Fruit fly (Drosophila melanogaster) whole organism, embryonic: ENCODE measurements around the gene MED14.
A peak's percentile ranks its signal among the peaks of the same experiment; 100 is the strongest.

ENCODE experiments used
- Atf-2 ChIP-seq: fragments of 200-800 bp; sonication (Bioruptor generic); optimal IDR thresholded peaks from 2 replicates; lab custom pipeline; 2016; ENCODE audit warnings: missing biosample characterization, missing genetic modification characterization
- Bgb ChIP-seq: fragments of 200-800 bp; sonication (Bioruptor generic); IDR thresholded peaks from 2 replicates; pipeline ENCODE4 v1.3.6; 2022; ENCODE audit warnings: missing biosample characterization, missing genetic modification characterization; ENCODE audit not compliant: partially characterized antibody
- CG10366 ChIP-seq: fragments of 200-800 bp; sonication (Bioruptor generic); IDR thresholded peaks from 2 replicates; pipeline ENCODE4 v1.3.6; 2022; ENCODE audit warnings: missing biosample characterization, missing genetic modification characterization
- CG11696 ChIP-seq: fragments of 200-800 bp; sonication (Bioruptor generic); IDR thresholded peaks from 2 replicates; pipeline ENCODE4 v1.3.6; 2022; ENCODE audit warnings: missing biosample characterization, missing genetic modification characterization
- CG12071 ChIP-seq: fragments of 200-800 bp; sonication (Bioruptor generic); optimal IDR thresholded peaks from 3 replicates; lab custom pipeline; 2018; ENCODE audit warnings: missing biosample characterization, mild to moderate bottlenecking, missing genetic modification characterization
- CG12299 ChIP-seq: fragments of 200-800 bp; sonication (Bioruptor generic); optimal IDR thresholded peaks from 2 replicates; lab custom pipeline; 2018; ENCODE audit warnings: missing biosample characterization, mild to moderate bottlenecking, missing genetic modification characterization
- CG12942 ChIP-seq: fragments of 200-800 bp; sonication (Bioruptor generic); optimal IDR thresholded peaks from 3 replicates; lab custom pipeline; 2016; ENCODE audit warnings: missing biosample characterization, missing genetic modification characterization
- CG18011 ChIP-seq: fragments of 200-800 bp; sonication (Bioruptor generic); optimal IDR thresholded peaks from 2 replicates; lab custom pipeline; 2017; ENCODE audit warnings: missing biosample characterization, missing genetic modification characterization, mild to moderate bottlenecking, moderate library complexity, missing genotype
- CG18476 ChIP-seq: fragments of 200-800 bp; sonication (Bioruptor generic); optimal IDR thresholded peaks from 2 replicates; lab custom pipeline; 2016; ENCODE audit warnings: missing biosample characterization, mild to moderate bottlenecking, missing genetic modification characterization
- CG2712 ChIP-seq: fragments of 200-800 bp; optimal IDR thresholded peaks from 3 replicates; lab custom pipeline; 2019; ENCODE audit warnings: missing biosample characterization, mild to moderate bottlenecking, missing genetic modification characterization, moderate library complexity
- CG30020 ChIP-seq: fragments of 200-800 bp; optimal IDR thresholded peaks from 2 replicates; lab custom pipeline; 2019; ENCODE audit warnings: missing biosample characterization, mild to moderate bottlenecking, missing genetic modification characterization, moderate library complexity
- CG31224 ChIP-seq: fragments of 200-800 bp; sonication (Bioruptor generic); IDR thresholded peaks from 2 replicates; pipeline ENCODE4 v1.3.6; 2022; ENCODE audit warnings: missing biosample characterization, missing genetic modification characterization
- CG3281 ChIP-seq: fragments of 200-800 bp; sonication (Bioruptor generic); optimal IDR thresholded peaks from 3 replicates; lab custom pipeline; 2017; ENCODE audit warnings: missing biosample characterization, mild to moderate bottlenecking, missing genetic modification characterization
- CG3726 ChIP-seq: fragments of 200-800 bp; sonication (Bioruptor generic); IDR thresholded peaks from 3 replicates; pipeline ENCODE4, ENCODE4 v1.3.6; 2022; ENCODE audit warnings: missing biosample characterization, missing genetic modification characterization
- CG3995 ChIP-seq: fragments of 200-800 bp; sonication (Bioruptor generic); optimal IDR thresholded peaks from 3 replicates; lab custom pipeline; 2016; ENCODE audit warnings: missing biosample characterization, missing genetic modification characterization
- CG5245 ChIP-seq: fragments of 200-800 bp; sonication (Bioruptor generic); optimal IDR thresholded peaks from 3 replicates; lab custom pipeline; 2016; ENCODE audit warnings: missing biosample characterization, missing genetic modification characterization
- CG6689 ChIP-seq: fragments of 200-800 bp; sonication (Bioruptor generic); IDR thresholded peaks from 2 replicates; pipeline ENCODE4 v1.3.6; 2022; ENCODE audit warnings: missing biosample characterization, missing genetic modification characterization
- CG6791 ChIP-seq: fragments of 200-800 bp; sonication (Bioruptor generic); IDR thresholded peaks from 3 replicates; pipeline ENCODE4 v1.3.6; 2022; ENCODE audit warnings: missing biosample characterization, missing genetic modification characterization; ENCODE audit not compliant: partially characterized antibody
- CG7963 ChIP-seq: fragments of 200-800 bp; sonication (Bioruptor generic); IDR thresholded peaks from 3 replicates; pipeline ENCODE4 v1.3.6; 2022; ENCODE audit warnings: missing biosample characterization, missing genetic modification characterization; ENCODE audit not compliant: partially characterized antibody
- CG8359 ChIP-seq: fragments of 200-800 bp; sonication (Bioruptor generic); optimal IDR thresholded peaks from 2 replicates; lab custom pipeline; 2017; ENCODE audit warnings: missing biosample characterization, mild to moderate bottlenecking, missing genetic modification characterization, borderline replicate concordance
- GATAe ChIP-seq: fragments of 200-800 bp; sonication (Bioruptor generic); conservative IDR thresholded peaks from 2 replicates; pipeline ENCODE4 v1.3.6; 2022; ENCODE audit warnings: missing biosample characterization, missing genetic modification characterization
- H2.0 ChIP-seq: fragments of 200-800 bp; sonication (Bioruptor generic); IDR thresholded peaks from 2 replicates; pipeline ENCODE4 v1.3.6; 2022; ENCODE audit warnings: missing biosample characterization, missing genetic modification characterization
- HLH3B ChIP-seq: fragments of 200-800 bp; sonication (Bioruptor generic); IDR thresholded peaks from 2 replicates; pipeline ENCODE4 v1.3.6; 2022; ENCODE audit warnings: missing biosample characterization, missing genetic modification characterization
- Hr78 ChIP-seq, 2 experiments: fragments of 200-800 bp in 1 of 2; fragments of >200 bp in 1 of 2; sonication (Bioruptor generic) in 1 of 2; optimal IDR thresholded peaks; 2 replicates each; lab custom pipeline; 2017 to 2019; ENCODE audit warnings: missing biosample characterization in 2 of 2, missing genetic modification characterization in 2 of 2, mild to moderate bottlenecking in 1 of 2, moderate library complexity in 1 of 2
- MBD-R2 ChIP-seq: fragments of 200-800 bp; sonication (Bioruptor generic); IDR thresholded peaks from 2 replicates; pipeline ENCODE4 v1.3.6; 2022; ENCODE audit warnings: missing biosample characterization, missing genetic modification characterization
- MTF-1 ChIP-seq: fragments of 200-800 bp; sonication (Bioruptor generic); optimal IDR thresholded peaks from 2 replicates; lab custom pipeline; 2018; ENCODE audit warnings: missing biosample characterization, mild to moderate bottlenecking, missing genetic modification characterization, borderline replicate concordance
- Opbp ChIP-seq: fragments of 200-800 bp; sonication (Bioruptor generic); IDR thresholded peaks from 3 replicates; pipeline ENCODE4 v1.3.6; 2022; ENCODE audit warnings: missing biosample characterization, missing genetic modification characterization; ENCODE audit not compliant: partially characterized antibody
- Poxn ChIP-seq: fragments of 200-800 bp; sonication (Bioruptor generic); IDR thresholded peaks from 2 replicates; pipeline ENCODE4 v1.3.6; 2022; ENCODE audit warnings: missing biosample characterization, missing genetic modification characterization
- Rx ChIP-seq: fragments of 200-800 bp; sonication (Bioruptor generic); IDR thresholded peaks from 2 replicates; pipeline ENCODE4 v1.3.6; 2022; ENCODE audit warnings: missing biosample characterization, missing genetic modification characterization
- Spps ChIP-seq: fragments of 200-800 bp; sonication (Bioruptor generic); optimal IDR thresholded peaks from 2 replicates; lab custom pipeline; 2018; ENCODE audit warnings: missing biosample characterization, mild to moderate bottlenecking, missing genetic modification characterization
- abd-A ChIP-seq: fragments of 200-800 bp; sonication (Bioruptor generic); optimal IDR thresholded peaks from 3 replicates; lab custom pipeline; 2019; ENCODE audit warnings: missing biosample characterization, mild to moderate bottlenecking, missing genetic modification characterization, moderate library complexity
- ci ChIP-seq: fragments of 200-800 bp; sonication (Bioruptor generic); IDR thresholded peaks from 3 replicates; pipeline ENCODE4 v1.3.6; 2022; ENCODE audit warnings: missing biosample characterization, missing genetic modification characterization
- cwo ChIP-seq: fragments of 200-800 bp; sonication (Bioruptor generic); optimal IDR thresholded peaks from 3 replicates; lab custom pipeline; 2017; ENCODE audit warnings: missing biosample characterization, missing genetic modification characterization, mild to moderate bottlenecking, moderate library complexity, missing genetic modification reagents
- ham ChIP-seq: fragments of 200-800 bp; sonication (Bioruptor generic); IDR thresholded peaks from 2 replicates; pipeline ENCODE4 v1.3.6; 2022; ENCODE audit warnings: missing biosample characterization, missing genetic modification characterization
- hb ChIP-seq: fragments of 200-800 bp; sonication (Bioruptor generic); IDR thresholded peaks from 3 replicates; pipeline ENCODE4 v1.3.6; 2022; ENCODE audit warnings: missing biosample characterization, missing genetic modification characterization; ENCODE audit not compliant: partially characterized antibody
- kah ChIP-seq: fragments of 200-800 bp; sonication (Bioruptor generic); optimal IDR thresholded peaks from 2 replicates; lab custom pipeline; 2018; ENCODE audit warnings: missing biosample characterization, mild to moderate bottlenecking, missing genetic modification characterization
- lov ChIP-seq, 2 experiments: fragments of 200-800 bp in 1 of 2; fragments of >200 bp in 1 of 2; sonication (Bioruptor generic) in 1 of 2; IDR thresholded peaks in 1 of 2; optimal IDR thresholded peaks in 1 of 2; 2 replicates in 1 of 2; 3 replicates in 1 of 2; pipeline versions ENCODE4 v1.3.6 to Lab custom; 2017 to 2022; ENCODE audit warnings: missing biosample characterization in 1 of 2, missing genetic modification characterization in 1 of 2
- mam ChIP-seq: fragments of 200-800 bp; sonication (Bioruptor generic); optimal IDR thresholded peaks from 3 replicates; lab custom pipeline; 2016; ENCODE audit warnings: missing biosample characterization, missing genetic modification characterization
- otp ChIP-seq: fragments of 200-800 bp; sonication (Bioruptor generic); IDR thresholded peaks from 3 replicates; pipeline ENCODE4, ENCODE4 v1.3.6; 2022; ENCODE audit warnings: missing biosample characterization, missing genetic modification characterization
- pfk ChIP-seq: fragments of 200-800 bp; sonication (Bioruptor generic); optimal IDR thresholded peaks from 2 replicates; lab custom pipeline; 2018; ENCODE audit warnings: missing biosample characterization, mild to moderate bottlenecking, missing genetic modification characterization, moderate library complexity
- prd ChIP-seq, 3 experiments: fragments of >200 bp in 2 of 3; fragments of 200-800 bp in 1 of 3; sonication (Bioruptor generic) in 1 of 3; optimal IDR thresholded peaks in 2 of 3; IDR thresholded peaks in 1 of 3; 2 replicates in 2 of 3; 3 replicates in 1 of 3; pipeline versions ENCODE4 v1.3.6 to Lab custom; 2017 to 2022; ENCODE audit warnings: missing biosample characterization in 1 of 3, missing genetic modification characterization in 1 of 3
- pum ChIP-seq: fragments of 200-800 bp; sonication (Bioruptor generic); optimal IDR thresholded peaks from 2 replicates; lab custom pipeline; 2016; ENCODE audit warnings: missing biosample characterization, missing genetic modification characterization
- ranshi ChIP-seq: fragments of 200-800 bp; sonication (Bioruptor generic); IDR thresholded peaks from 2 replicates; pipeline ENCODE4 v1.3.6; 2022; ENCODE audit warnings: missing biosample characterization, missing genetic modification characterization
- row ChIP-seq: fragments of 200-800 bp; sonication (Bioruptor generic); IDR thresholded peaks from 3 replicates; pipeline ENCODE4 v1.3.6; 2022; ENCODE audit warnings: missing biosample characterization, missing genetic modification characterization
- sima ChIP-seq: fragments of 200-800 bp; sonication (Bioruptor generic); optimal IDR thresholded peaks from 2 replicates; lab custom pipeline; 2016; ENCODE audit warnings: missing biosample characterization, missing genetic modification characterization
- sqz ChIP-seq: fragments of 200-800 bp; sonication (Bioruptor generic); optimal IDR thresholded peaks from 3 replicates; lab custom pipeline; 2018; ENCODE audit warnings: missing biosample characterization, mild to moderate bottlenecking, missing genetic modification characterization
- ssp ChIP-seq: fragments of 200-800 bp; sonication (Bioruptor generic); IDR thresholded peaks from 2 replicates; pipeline ENCODE4 v1.3.6; 2022; ENCODE audit warnings: missing biosample characterization, missing genetic modification characterization
- sug ChIP-seq: fragments of 200-800 bp; optimal IDR thresholded peaks from 2 replicates; lab custom pipeline; 2019; ENCODE audit warnings: missing biosample characterization, mild to moderate bottlenecking, missing genetic modification characterization, moderate library complexity
- tll ChIP-seq, 2 experiments: fragments of 200-800 bp in 1 of 2; fragments of >200 bp in 1 of 2; sonication (Bioruptor generic) in 1 of 2; optimal IDR thresholded peaks; 2 replicates each; lab custom pipeline; 2017 to 2019; ENCODE audit warnings: missing biosample characterization in 2 of 2, missing genetic modification characterization in 2 of 2, mild to moderate bottlenecking in 1 of 2, moderate library complexity in 1 of 2
- trem ChIP-seq: fragments of 200-800 bp; optimal IDR thresholded peaks from 3 replicates; lab custom pipeline; 2019; ENCODE audit warnings: missing biosample characterization, mild to moderate bottlenecking, missing genetic modification characterization, moderate library complexity

MED14 gene

DNA sequence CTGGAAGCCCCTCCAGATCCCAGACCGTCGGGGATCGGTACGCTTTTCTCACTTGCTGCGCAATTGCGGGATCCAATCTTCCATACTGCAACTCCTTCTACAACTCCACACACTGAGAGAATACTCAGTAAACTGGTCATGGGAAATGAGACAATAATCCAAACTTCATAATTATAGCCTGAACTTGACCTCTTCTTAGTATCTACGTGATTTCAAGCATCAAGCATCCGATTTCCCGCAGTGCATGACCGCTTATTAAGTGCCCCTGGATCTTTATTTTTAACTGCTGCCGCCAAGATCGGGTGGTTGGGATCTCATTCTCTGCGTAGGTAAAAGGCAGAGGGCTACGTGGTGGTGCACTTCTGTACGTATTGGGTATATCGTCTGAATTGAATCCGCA lies 1.7 kb upstream of the MED14 start (continued):
- no peak for TF ChIP-seq trem
- TF ChIP-seq CG8359, result no peak
- TF ChIP-seq CG18476 (GFP tag; lab: Kevin White, UChicago), result no peak
- no peak for TF ChIP-seq abd-A (tag; lab: Kevin White, UChicago)
- no peak for TF ChIP-seq sqz (GFP tag; lab: Kevin White, UChicago)
- no peak for TF ChIP-seq hb (GFP tag; lab: Robert Waterston, UW)
- TF ChIP-seq CG12071 (GFP tag; lab: Kevin White, UChicago), result no peak
- no peak for TF ChIP-seq CG6689 (GFP tag; lab: Robert Waterston, UW)
- TF ChIP-seq HLH3B (GFP tag; lab: Robert Waterston, UW), result no peak
- no peak for TF ChIP-seq CG12299 (tag; lab: Kevin White, UChicago)
- TF ChIP-seq Hr78 (GFP tag; optimal IDR thresholded peaks at IDR 0.05; lab: Kevin White, UChicago), result no peak
- TF ChIP-seq Poxn (GFP tag; lab: Robert Waterston, UW), result no peak
- TF ChIP-seq sima (GFP tag; lab: Kevin White, UChicago), result no peak
- TF ChIP-seq ham (GFP tag; lab: Robert Waterston, UW), result no peak
- TF ChIP-seq CG3726 (GFP tag; lab: Robert Waterston, UW), result 0 out of 3 replicates have a peak, but pooled peaks have one; percentile 34
- no peak for TF ChIP-seq Rx
- TF ChIP-seq MBD-R2 (GFP tag; lab: Robert Waterston, UW), result no peak
- TF ChIP-seq CG2712 (tag; lab: Kevin White, UChicago), result peak; percentile 32
- TF ChIP-seq CG3995, result no peak
- TF ChIP-seq Bgb (GFP tag; lab: Robert Waterston, UW), result no peak
- no peak for TF ChIP-seq Spps
- TF ChIP-seq cwo (GFP tag; lab: Kevin White, UChicago), result no peak
- no peak for TF ChIP-seq CG11696 (GFP tag; lab: Robert Waterston, UW)
- TF ChIP-seq kah (GFP tag; lab: Kevin White, UChicago), result peak; percentile 50
- TF ChIP-seq otp (GFP tag; lab: Robert Waterston, UW), result no peak
- TF ChIP-seq CG18011 (GFP tag; lab: Kevin White, UChicago), result no peak
- TF ChIP-seq Atf-2 (GFP tag; lab: Kevin White, UChicago), result no peak
- TF ChIP-seq pum (GFP tag; lab: Kevin White, UChicago), result no peak
- no peak for TF ChIP-seq mam (GFP tag; lab: Kevin White, UChicago)
- no peak for TF ChIP-seq prd (optimal IDR thresholded peaks at IDR 0.05; lab: Kevin White, UChicago)
- TF ChIP-seq prd (GFP tag; IDR thresholded peaks at IDR 0.05; lab: Robert Waterston, UW), result peak; percentile 25; the same call in 1 of the 3 replicates
- TF ChIP-seq H2.0, result no peak
- TF ChIP-seq MTF-1 (GFP tag; lab: Kevin White, UChicago), result no peak
- TF ChIP-seq CG12942 (GFP tag; lab: Kevin White, UChicago), result no peak
- no peak for TF ChIP-seq CG3281 (GFP tag; lab: Kevin White, UChicago)
- TF ChIP-seq CG10366, result no peak
- no peak for TF ChIP-seq lov (optimal IDR thresholded peaks at IDR 0.05; lab: Kevin White, UChicago)
- TF ChIP-seq lov (GFP tag; IDR thresholded peaks at IDR 0.05; lab: Robert Waterston, UW), result 0 out of 3 replicates have a peak, but pooled peaks have one; percentile 21
- no peak for TF ChIP-seq ranshi
- no peak for TF ChIP-seq CG30020 (tag; lab: Kevin White, UChicago)
- TF ChIP-seq GATAe (GFP tag; lab: Robert Waterston, UW), result no peak
- TF ChIP-seq CG31224, result no peak
- TF ChIP-seq CG6791 (GFP tag; lab: Robert Waterston, UW), result no peak
- no peak for TF ChIP-seq sug (tag; lab: Kevin White, UChicago)
- TF ChIP-seq tll (GFP tag; optimal IDR thresholded peaks at IDR 0.05; lab: Kevin White, UChicago), result no peak
- no peak for TF ChIP-seq ssp (GFP tag; lab: Robert Waterston, UW)
- TF ChIP-seq CG7963 (GFP tag; lab: Robert Waterston, UW), result no peak
- no peak for TF ChIP-seq CG5245 (GFP tag; lab: Kevin White, UChicago)
- TF ChIP-seq ci (GFP tag; lab: Robert Waterston, UW), result no peak
- no peak for TF ChIP-seq Opbp
- TF ChIP-seq row (GFP tag; lab: Robert Waterston, UW), result peak; percentile 28; the same call in 1 of the 3 replicates
- TF ChIP-seq pfk (GFP tag; lab: Kevin White, UChicago), result no peak
